Fruit fly (Drosophila melanogaster): ENCODE measurements around the gene Thor.

dm6 chr2L:3466846-3467245 lies 11.4 kb upstream of the Thor start:
- TF ChIP-seq cnc (optimal IDR thresholded peaks at IDR 0.05) (no peak), cic (GFP tag; optimal IDR thresholded peaks at IDR 0.05) (no peak), CG14711 (tag; optimal IDR thresholded peaks at IDR 0.05) (no peak), CG11617 (GFP tag; optimal IDR thresholded peaks at IDR 0.05) (no peak), toe (GFP tag; optimal IDR thresholded peaks at IDR 0.05) (no peak), CG5204 (GFP tag; optimal IDR thresholded peaks at IDR 0.05) (no peak), CG1620 (GFP tag; optimal IDR thresholded peaks at IDR 0.05) (no peak), Mnt (GFP tag; optimal IDR thresholded peaks at IDR 0.05) (no peak)
